Worm (Caenorhabditis elegans) whole organism, midembryonic: ENCODE results near the gene act-1.

ENCODE experiments used
- T22C8.4 ChIP-seq: fragments of 200-800 bp; sonication (Bioruptor generic); IDR thresholded peaks from 2 replicates; pipeline ENCODE4 v1.3.6; 2022; ENCODE audit warnings: missing genetic modification characterization, missing compliant biosample characterization
- cog-1 ChIP-seq: sonication (generic microtip); optimal IDR thresholded peaks from 2 replicates; lab custom pipeline; 2016; ENCODE audit warnings: missing genetic modification characterization, missing compliant biosample characterization
- flt-1 ChIP-seq: fragments of 200-800 bp; sonication (Bioruptor generic); IDR thresholded peaks from 2 replicates; pipeline ENCODE4 v1.3.6; 2022; ENCODE audit warnings: missing genetic modification characterization, missing compliant biosample characterization
- med-1 ChIP-seq: sonication (generic microtip); optimal IDR thresholded peaks from 2 replicates; lab custom pipeline; 2017; ENCODE audit warnings: missing genetic modification characterization, mild to moderate bottlenecking, missing compliant biosample characterization, antibody characterized with exemption, missing genetic modification reagents; ENCODE audit not compliant: insufficient read depth
- ztf-29 ChIP-seq: fragments of 200-800 bp; sonication (Bioruptor generic); IDR thresholded peaks from 2 replicates; pipeline ENCODE4 v1.3.6; 2022; ENCODE audit warnings: missing genetic modification reagents, missing genetic modification characterization, missing compliant biosample characterization

ce11 chrV:11071453-11071852 is 9.4 kb upstream of the act-1 start:
- TF ChIP-seq T22C8.4 (GFP tag; lab: Robert Waterston, UW) (no peak), ztf-29 (GFP tag; lab: Robert Waterston, UW) (no peak), flt-1 (GFP tag; lab: Robert Waterston, UW) (no peak), cog-1 (tag; lab: Kevin White, UChicago) (no peak), med-1 (GFP tag; lab: Kevin White, UChicago) (no peak)
